Fruit fly (Drosophila melanogaster) whole organism, wandering third instar larva: ENCODE measurements around the gene DhpD.
A peak's percentile ranks its signal among the peaks of the same experiment; 100 is the strongest.

ENCODE experiments used
- Abd-B ChIP-seq: fragments of >200 bp; optimal IDR thresholded peaks from 2 replicates; lab custom pipeline; 2017; ENCODE audit warnings: missing biosample characterization, missing genetic modification characterization
- CG32264 ChIP-seq: fragments of 200-800 bp; sonication (Bioruptor generic); optimal IDR thresholded peaks from 2 replicates; lab custom pipeline; 2016; ENCODE audit warnings: missing biosample characterization, missing genetic modification characterization
- CG9705 ChIP-seq: fragments of 200-800 bp; sonication (Bioruptor generic); optimal IDR thresholded peaks from 2 replicates; lab custom pipeline; 2018; ENCODE audit warnings: missing biosample characterization, mild to moderate bottlenecking, missing genetic modification characterization
- CrebA ChIP-seq: fragments of 200-800 bp; sonication (Bioruptor generic); optimal IDR thresholded peaks from 2 replicates; lab custom pipeline; 2016; ENCODE audit warnings: missing biosample characterization, mild to moderate bottlenecking, missing genetic modification characterization, borderline replicate concordance
- Dfd ChIP-seq: fragments of >200 bp; optimal IDR thresholded peaks from 2 replicates; lab custom pipeline; 2017; ENCODE audit warnings: missing biosample characterization, missing genetic modification characterization
- Dif ChIP-seq: fragments of 200-275, 200-300 bp; sonication (Bioruptor generic); optimal IDR thresholded peaks from 2 replicates; lab custom pipeline; 2018; ENCODE audit warnings: missing biosample characterization, missing genetic modification characterization; ENCODE audit not compliant: partially characterized antibody
- GATAd ChIP-seq: sonication (Bioruptor generic); optimal IDR thresholded peaks from 2 replicates; lab custom pipeline; 2016; ENCODE audit warnings: missing biosample characterization, missing genetic modification characterization
- HLH106 ChIP-seq: fragments of 200-800 bp; optimal IDR thresholded peaks from 3 replicates; lab custom pipeline; 2019; ENCODE audit warnings: missing biosample characterization, mild to moderate bottlenecking, missing genetic modification characterization, moderate library complexity
- Hnf4 ChIP-seq: fragments of 200-800 bp; sonication (Bioruptor generic); optimal IDR thresholded peaks from 2 replicates; lab custom pipeline; 2016; ENCODE audit warnings: missing biosample characterization, mild to moderate bottlenecking, missing genetic modification characterization
- Hr78 ChIP-seq: fragments of >200 bp; optimal IDR thresholded peaks from 2 replicates; lab custom pipeline; 2017; ENCODE audit warnings: missing biosample characterization, missing genetic modification characterization
- Hr83 ChIP-seq: fragments of 200-300 bp; sonication (Bioruptor generic); optimal IDR thresholded peaks from 2 replicates; lab custom pipeline; 2016; ENCODE audit warnings: missing biosample characterization, mild to moderate bottlenecking, missing genetic modification characterization, moderate library complexity; ENCODE audit not compliant: poor library complexity, severe bottlenecking
- Jra ChIP-seq: sonication (Bioruptor generic); optimal IDR thresholded peaks from 2 replicates; lab custom pipeline; 2016; ENCODE audit warnings: missing biosample characterization, missing genetic modification characterization
- Mio ChIP-seq: sonication (Bioruptor generic); optimal IDR thresholded peaks from 2 replicates; lab custom pipeline; 2016; ENCODE audit warnings: missing biosample characterization, missing genetic modification characterization
- Myc ChIP-seq: fragments of >200 bp; optimal IDR thresholded peaks from 2 replicates; lab custom pipeline; 2017
- N ChIP-seq: fragments of >200 bp; optimal IDR thresholded peaks from 2 replicates; lab custom pipeline; 2018; ENCODE audit warnings: missing biosample characterization, missing external identifiers, missing genetic modification characterization
- OdsH ChIP-seq: fragments of 200-800 bp; sonication (Bioruptor generic); optimal IDR thresholded peaks from 2 replicates; lab custom pipeline; 2016; ENCODE audit warnings: missing biosample characterization, mild to moderate bottlenecking, missing genetic modification characterization
- Rel ChIP-seq, 2 experiments: fragments of 200-800 bp; sonication (Bioruptor generic) in 1 of 2; optimal IDR thresholded peaks; 2 replicates in 1 of 2; 3 replicates in 1 of 2; lab custom pipeline; 2016 to 2019; ENCODE audit warnings: mild to moderate bottlenecking in 2 of 2, missing biosample characterization in 2 of 2, missing genetic modification characterization in 2 of 2, moderate library complexity in 1 of 2
- Sp1 ChIP-seq: fragments of 200-800 bp; sonication (Bioruptor generic); optimal IDR thresholded peaks from 3 replicates; lab custom pipeline; 2019; ENCODE audit warnings: missing biosample characterization, mild to moderate bottlenecking, missing genetic modification characterization, moderate library complexity
- Vsx2 ChIP-seq: fragments of 200-300, 225-300 bp; sonication (Bioruptor generic); optimal IDR thresholded peaks from 2 replicates; lab custom pipeline; 2018; ENCODE audit warnings: missing biosample characterization, missing genetic modification characterization; ENCODE audit not compliant: partially characterized antibody
- br ChIP-seq: fragments of 200-800 bp; sonication (Bioruptor generic); optimal IDR thresholded peaks from 2 replicates; lab custom pipeline; 2016; ENCODE audit warnings: missing biosample characterization, missing genetic modification characterization
- brk ChIP-seq: fragments of 200-800 bp; sonication (Bioruptor generic); optimal IDR thresholded peaks from 2 replicates; lab custom pipeline; 2016; ENCODE audit warnings: missing biosample characterization, mild to moderate bottlenecking, missing genetic modification characterization
- dl ChIP-seq, 2 experiments: fragments of 175-275, 200-275 bp in 1 of 2; fragments of 200-275 bp in 1 of 2; sonication (Bioruptor generic); optimal IDR thresholded peaks; lab custom pipeline; 2018; ENCODE audit warnings: mild to moderate bottlenecking in 2 of 2, missing biosample characterization in 2 of 2, missing genetic modification characterization in 2 of 2, moderate library complexity in 2 of 2; ENCODE audit not compliant: partially characterized antibody in 2 of 2, insufficient read depth in 1 of 2
- dmrt93B ChIP-seq: fragments of 200-800 bp; sonication (Bioruptor generic); optimal IDR thresholded peaks from 2 replicates; lab custom pipeline; 2018; ENCODE audit warnings: missing biosample characterization, mild to moderate bottlenecking, missing genetic modification characterization
- dsf ChIP-seq: sonication (Bioruptor generic); optimal IDR thresholded peaks from 2 replicates; lab custom pipeline; 2016; ENCODE audit warnings: missing biosample characterization, missing genetic modification characterization, borderline replicate concordance
- ey ChIP-seq: fragments of 200-800 bp; sonication (Bioruptor generic); optimal IDR thresholded peaks from 2 replicates; lab custom pipeline; 2016; ENCODE audit warnings: missing biosample characterization, missing genetic modification characterization
- foxo ChIP-seq, 2 experiments: fragments of 200-800 bp; sonication (Bioruptor generic); optimal IDR thresholded peaks; 2 replicates in 1 of 2; 3 replicates in 1 of 2; lab custom pipeline; 2016 to 2017; ENCODE audit warnings: missing biosample characterization in 2 of 2, missing genetic modification characterization in 2 of 2
- fru ChIP-seq: fragments of 200-800 bp; sonication (Bioruptor generic); optimal IDR thresholded peaks from 3 replicates; lab custom pipeline; 2016; ENCODE audit warnings: missing biosample characterization, mild to moderate bottlenecking, missing genetic modification characterization
- h ChIP-seq: fragments of 200-800 bp; sonication (Bioruptor generic); optimal IDR thresholded peaks from 3 replicates; lab custom pipeline; 2016; ENCODE audit warnings: missing biosample characterization, mild to moderate bottlenecking, missing genetic modification characterization
- jim ChIP-seq: fragments of 175-275, 200-325 bp; sonication (Bioruptor generic); optimal IDR thresholded peaks from 2 replicates; lab custom pipeline; 2016; ENCODE audit warnings: missing biosample characterization, mild to moderate bottlenecking, missing genetic modification characterization
- lola ChIP-seq: fragments of >200 bp; optimal IDR thresholded peaks from 2 replicates; lab custom pipeline; 2017; ENCODE audit warnings: missing biosample characterization, missing genetic modification characterization
- pan ChIP-seq: fragments of >200 bp; optimal IDR thresholded peaks from 2 replicates; lab custom pipeline; 2017
- psq ChIP-seq: fragments of 200-800 bp; sonication (Bioruptor generic); optimal IDR thresholded peaks from 3 replicates; lab custom pipeline; 2017; ENCODE audit warnings: missing biosample characterization, mild to moderate bottlenecking, missing genetic modification characterization, moderate library complexity
- rgr ChIP-seq: fragments of 200-800 bp; sonication (Bioruptor generic); optimal IDR thresholded peaks from 3 replicates; lab custom pipeline; 2016; ENCODE audit warnings: missing biosample characterization, mild to moderate bottlenecking, missing genetic modification characterization
- sage ChIP-seq: fragments of 200-800 bp; sonication (Bioruptor generic); optimal IDR thresholded peaks from 2 replicates; lab custom pipeline; 2016; ENCODE audit warnings: missing biosample characterization, mild to moderate bottlenecking, missing genetic modification characterization
- sv ChIP-seq: fragments of 200-800 bp; sonication (Bioruptor generic); optimal IDR thresholded peaks from 3 replicates; lab custom pipeline; 2016; ENCODE audit warnings: missing biosample characterization, missing genetic modification characterization
- tai ChIP-seq: sonication (Bioruptor generic); optimal IDR thresholded peaks from 2 replicates; lab custom pipeline; 2016; ENCODE audit warnings: missing biosample characterization, missing genetic modification characterization
- usp ChIP-seq: fragments of >200 bp; optimal IDR thresholded peaks from 2 replicates; lab custom pipeline; 2017; ENCODE audit warnings: missing biosample characterization, missing genetic modification characterization
- woc ChIP-seq: sonication (Bioruptor generic); optimal IDR thresholded peaks from 2 replicates; lab custom pipeline; 2016; ENCODE audit warnings: missing biosample characterization, mild to moderate bottlenecking, missing genetic modification characterization

The DhpD gene

DNA sequence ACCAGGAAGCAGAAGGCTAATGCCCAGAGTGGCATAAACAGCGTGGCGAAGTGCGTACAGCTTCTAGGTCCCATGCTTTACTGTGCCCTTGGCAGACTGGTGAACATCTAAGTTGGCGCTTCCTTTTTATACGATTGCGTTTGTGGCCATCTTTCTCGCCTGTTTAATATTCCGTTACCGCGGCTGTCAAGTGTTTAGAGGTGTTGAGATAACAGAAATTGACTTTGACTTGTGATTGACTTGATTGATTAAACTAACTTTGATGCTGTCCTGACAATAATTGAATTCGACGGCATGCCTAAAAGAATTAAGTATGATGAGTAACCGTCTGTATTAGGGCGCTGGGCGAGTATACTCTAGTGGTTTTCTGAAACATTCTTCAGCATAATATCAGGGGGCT is 38.9 kb downstream of the DhpD start, which contains the start of gene Dsk:
TSS of gene Dsk (minus strand) at position 101 of the 400 bp plus-strand sequence.
- TF ChIP-seq rgr (GFP tag; lab: Kevin White, UChicago), result no peak
- no peak for TF ChIP-seq HLH106 (tag; lab: Kevin White, UChicago)
- TF ChIP-seq, all 38 proteins: peak for 0

DNA sequence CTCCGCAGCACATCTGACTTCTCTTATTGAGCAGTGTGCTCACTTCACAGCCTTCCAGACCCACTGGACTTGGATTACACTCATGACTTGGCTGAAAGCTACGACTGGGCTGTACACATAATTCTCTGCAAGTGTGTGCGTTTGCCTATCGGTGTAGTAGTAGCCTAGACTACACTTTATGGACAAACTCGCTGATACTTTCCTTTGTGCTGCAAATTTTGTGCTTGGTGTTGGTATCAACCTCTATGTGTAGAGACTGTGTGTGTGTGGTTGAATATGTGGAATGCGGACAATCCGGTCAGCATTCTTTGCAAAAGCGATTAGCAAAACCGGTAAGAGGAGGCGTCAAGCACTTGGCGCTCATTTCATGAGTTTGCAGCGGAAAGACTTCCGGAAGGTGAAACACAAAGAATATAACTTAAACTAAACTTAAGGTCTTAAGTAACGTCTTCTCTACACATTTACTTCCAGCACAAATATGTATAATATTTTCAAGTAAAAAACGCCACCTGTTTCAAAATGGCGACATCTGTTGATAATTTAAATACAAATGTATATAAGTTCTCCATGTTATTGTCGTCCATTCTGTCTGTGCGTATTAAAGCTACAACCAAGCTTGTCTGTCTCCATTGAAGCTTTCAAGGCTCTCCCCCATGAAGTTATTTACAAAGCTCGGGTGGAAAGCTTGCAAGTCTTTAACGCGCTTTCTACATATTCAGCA is 42.1 kb downstream of the DhpD start:
- TF ChIP-seq Dfd (no peak), Jra (GFP tag; lab: Kevin White, UChicago) (no peak), fru (GFP tag; lab: Kevin White, UChicago) (peak; percentile 100), pan (lab: Kevin White, UChicago) (no peak), sv (no peak), GATAd (GFP tag; lab: Kevin White, UChicago) (no peak), usp (no peak), foxo (GFP tag; optimal IDR thresholded peaks at IDR 0.05; lab: Kevin White, UChicago) (peak in 1 of 2 experiments; percentile 37), OdsH (no peak), Hr78 (GFP tag; lab: Kevin White, UChicago) (no peak), tai (no peak), lola (GFP tag; lab: Kevin White, UChicago) (no peak), HLH106 (tag; lab: Kevin White, UChicago) (no peak), Mio (no peak), Hr83 (GFP tag; lab: Kevin White, UChicago) (no peak), CG9705 (GFP tag; lab: Kevin White, UChicago) (no peak), br (GFP tag; lab: Kevin White, UChicago) (no peak), brk (peak; percentile 73), Myc (lab: Kevin White, UChicago) (no peak), CrebA (GFP tag; lab: Kevin White, UChicago) (no peak), CG32264 (GFP tag; lab: Kevin White, UChicago) (no peak), ey (GFP tag; lab: Kevin White, UChicago) (no peak), N (GFP tag; lab: Kevin White, UChicago) (no peak), Rel (GFP tag; optimal IDR thresholded peaks at IDR 0.05; lab: Kevin White, UChicago) (no peak), Rel (tag; optimal IDR thresholded peaks at IDR 0.05; lab: Kevin White, UChicago) (no peak), h (GFP tag; lab: Kevin White, UChicago) (no peak), Hnf4 (GFP tag; lab: Kevin White, UChicago) (no peak), Abd-B (GFP tag; lab: Kevin White, UChicago) (no peak), Dif (GFP tag; lab: Kevin White, UChicago) (peak; percentile 61), rgr (GFP tag; lab: Kevin White, UChicago) (no peak), dmrt93B (no peak), woc (GFP tag; lab: Kevin White, UChicago) (no peak), jim (GFP tag; lab: Kevin White, UChicago) (no peak), dsf (no peak), psq (GFP tag; lab: Kevin White, UChicago) (no peak), Sp1 (GFP tag; lab: Kevin White, UChicago) (no peak), dl (GFP tag; optimal IDR thresholded peaks at IDR 0.05; lab: Kevin White, UChicago; ENCODE audit: insufficient read depth in 1 of 2, partially characterized antibody in 2 of 2) (no peak), sage (peak; percentile 33), Vsx2 (GFP tag; lab: Kevin White, UChicago) (peak; percentile 74)
